Worm (Caenorhabditis elegans) whole organism, L4/young adult: Measurements from ENCODE around the gene sups-1.

ENCODE experiments used
- W03F9.2 ChIP-seq: fragments of 150-350 bp; optimal IDR thresholded peaks from 2 replicates; lab custom pipeline; 2014; ENCODE audit warnings: missing biosample characterization, missing genetic modification characterization
- dao-5 ChIP-seq: sonication (generic microtip); optimal IDR thresholded peaks from 2 replicates; lab custom pipeline; 2016; ENCODE audit warnings: missing genotype, missing genetic modification characterization, moderate library complexity, missing compliant biosample characterization
- him-1 ChIP-seq: sonication (generic microtip); optimal IDR thresholded peaks from 2 replicates; lab custom pipeline; 2016; ENCODE audit warnings: missing genotype, missing genetic modification reagents, missing genetic modification characterization, missing compliant biosample characterization

DNA sequence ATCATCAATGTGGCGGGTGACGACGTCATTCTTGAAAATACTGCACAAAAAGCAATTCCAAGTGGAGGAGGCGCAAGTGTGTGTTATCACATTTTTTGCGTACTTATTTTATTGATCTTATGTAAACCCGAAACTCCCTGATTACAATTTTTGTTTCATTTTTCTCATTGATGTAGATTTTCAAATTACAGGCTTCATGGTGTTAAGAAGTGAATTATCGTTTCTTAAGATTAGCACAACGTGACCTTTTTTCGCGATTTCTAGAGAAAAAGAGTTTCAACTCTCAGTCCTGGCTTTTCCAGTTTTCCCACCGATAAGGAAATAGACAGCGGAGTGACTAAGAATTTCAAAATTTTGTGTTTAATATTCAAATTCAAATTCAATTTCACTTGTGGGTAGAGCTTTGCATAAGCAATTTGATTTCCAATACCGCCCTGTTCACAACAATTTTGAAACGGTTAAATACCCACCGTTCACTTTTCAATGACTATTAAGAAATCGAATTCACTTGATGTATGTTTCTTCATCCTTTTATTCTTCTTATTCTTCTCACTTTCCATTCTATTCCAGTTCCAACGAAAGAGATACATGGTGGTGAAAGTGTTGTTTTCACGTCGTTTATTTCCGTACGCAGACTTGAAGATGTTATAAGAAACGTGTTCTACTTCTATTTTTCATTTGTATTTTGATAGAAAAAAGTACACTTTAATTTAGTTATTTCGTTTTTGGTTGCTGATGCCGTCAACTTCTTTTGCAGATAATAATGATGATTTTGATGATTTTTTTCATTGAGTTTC, 23.0 kb downstream of the sups-1 start:
- TF ChIP-seq W03F9.2 (tag; lab: Kevin White, UChicago) (no peak), him-1 (tag; lab: Kevin White, UChicago) (no peak), dao-5 (no peak)
